Fruit fly (Drosophila melanogaster): Measurements from ENCODE around the gene CG15260.

The CG15260 gene

DNA sequence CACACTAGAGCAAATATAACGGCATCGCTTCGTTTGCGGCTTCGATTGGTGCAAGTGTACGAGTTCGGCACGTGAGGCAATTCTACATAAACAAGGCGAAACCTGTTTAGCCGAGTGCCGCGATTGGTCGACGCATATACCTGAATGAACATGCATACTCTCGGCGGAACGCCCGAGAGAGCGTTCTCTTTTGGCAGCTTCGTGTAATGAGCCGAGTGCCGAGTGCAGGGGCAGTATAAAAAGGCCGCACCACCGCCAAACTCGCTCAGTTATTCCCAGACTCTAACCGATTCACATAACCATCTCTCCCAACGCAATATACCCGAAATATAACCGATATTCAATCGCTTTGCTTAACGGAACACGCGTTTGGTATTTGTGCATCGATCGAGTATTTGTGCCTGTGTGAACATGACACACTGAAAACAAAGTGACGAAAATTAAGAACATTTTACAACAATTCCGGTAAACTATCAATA is 41.6 kb upstream of the CG15260 start, which contains the start of gene esg (continued):
- peak; percentile 49; the same call in 1 of the 2 replicates for TF ChIP-seq ato (GFP tag; IDR thresholded peaks at IDR 0.05; ENCODE audit: partially characterized antibody)
- no peak for TF ChIP-seq lmd (GFP tag; IDR thresholded peaks at IDR 0.05)
- peak; percentile 37 for TF ChIP-seq zf30C (GFP tag; optimal IDR thresholded peaks at IDR 0.05)
- TF ChIP-seq gcm2 (GFP tag; optimal IDR thresholded peaks at IDR 0.05): no peak
- TF ChIP-seq Eip74EF (GFP tag; optimal IDR thresholded peaks at IDR 0.05): no peak
- no peak for TF ChIP-seq CG1792 (GFP tag; optimal IDR thresholded peaks at IDR 0.05)
- TF ChIP-seq vfl (GFP tag; optimal IDR thresholded peaks at IDR 0.05): no peak
- no peak for TF ChIP-seq CG18619 (GFP tag; optimal IDR thresholded peaks at IDR 0.05)
- peak; percentile 17 for TF ChIP-seq mirr (GFP tag; optimal IDR thresholded peaks at IDR 0.05)
- no peak for TF ChIP-seq Bteb2 (GFP tag; optimal IDR thresholded peaks at IDR 0.05)
- TF ChIP-seq BtbVII (GFP tag; optimal IDR thresholded peaks at IDR 0.05): no peak
- peak; percentile 6 for TF ChIP-seq NC2β (GFP tag; optimal IDR thresholded peaks at IDR 0.05)
- TF ChIP-seq CG12104 (GFP tag; optimal IDR thresholded peaks at IDR 0.05): no peak
- no peak for TF ChIP-seq Hr39 (optimal IDR thresholded peaks at IDR 0.05)
- no peak for TF ChIP-seq ro (GFP tag; IDR thresholded peaks at IDR 0.05)
- peak; percentile 12 for TF ChIP-seq CG33557 (GFP tag; optimal IDR thresholded peaks at IDR 0.05)
- no peak for TF ChIP-seq CG1233 (GFP tag; optimal IDR thresholded peaks at IDR 0.05)
- peak; percentile 61 for TF ChIP-seq D (optimal IDR thresholded peaks at IDR 0.05)
- no peak for TF ChIP-seq D (GFP tag; optimal IDR thresholded peaks at IDR 0.05)
- peak; percentile 25; the same call in 1 of the 3 replicates for TF ChIP-seq CG14860 (GFP tag; IDR thresholded peaks at IDR 0.05; ENCODE audit: partially characterized antibody)
- TF ChIP-seq sima (GFP tag; optimal IDR thresholded peaks at IDR 0.05): no peak
- peak; percentile 88 for TF ChIP-seq kni (GFP tag; optimal IDR thresholded peaks at IDR 0.05)

DNA sequence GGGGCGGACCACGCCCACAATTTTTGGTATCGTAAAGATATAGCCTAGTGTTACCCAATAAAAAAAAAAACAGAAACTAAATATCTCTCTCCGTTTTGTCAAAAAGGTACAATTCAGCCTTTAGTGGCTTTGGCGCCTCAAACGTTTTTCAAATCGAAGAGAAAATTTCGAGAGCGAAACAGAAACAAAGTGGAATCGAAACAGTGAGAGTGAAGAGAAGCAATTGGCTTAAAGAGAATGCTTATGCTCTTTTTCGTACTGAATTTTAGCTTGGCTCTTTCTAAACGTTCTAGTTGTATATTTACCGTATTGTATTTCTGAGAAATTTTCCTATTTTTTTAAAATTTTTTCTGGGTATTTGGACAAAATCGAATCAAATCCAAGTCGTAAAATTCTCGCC is 40.5 kb upstream of the CG15260 start:
- no peak for TF ChIP-seq CG6175 (GFP tag; IDR thresholded peaks at IDR 0.05)
- TF ChIP-seq D19B (GFP tag; optimal IDR thresholded peaks at IDR 0.05): no peak
- TF ChIP-seq Abd-B (GFP tag; optimal IDR thresholded peaks at IDR 0.05): no peak
- no peak for TF ChIP-seq Oaz (GFP tag; IDR thresholded peaks at IDR 0.05)
- no peak for TF ChIP-seq Bgb (GFP tag; IDR thresholded peaks at IDR 0.05; ENCODE audit: partially characterized antibody)
- no peak for TF ChIP-seq Aef1 (GFP tag; IDR thresholded peaks at IDR 0.05)
- no peak for TF ChIP-seq CG1233 (GFP tag; optimal IDR thresholded peaks at IDR 0.05)
- TF ChIP-seq ara (GFP tag; IDR thresholded peaks at IDR 0.05): no peak
- TF ChIP-seq Rfx (GFP tag; IDR thresholded peaks at IDR 0.05): no peak
- no peak for TF ChIP-seq Sry-β (GFP tag; optimal IDR thresholded peaks at IDR 0.05)
- peak; percentile 84 for TF ChIP-seq pfk (GFP tag; optimal IDR thresholded peaks at IDR 0.05)
- TF ChIP-seq h (optimal IDR thresholded peaks at IDR 0.05): no peak
- TF ChIP-seq Opbp (GFP tag; IDR thresholded peaks at IDR 0.05; ENCODE audit: partially characterized antibody): no peak
- no peak for TF ChIP-seq esg (GFP tag; conservative IDR thresholded peaks at IDR 0.05)
- TF ChIP-seq otp (GFP tag; IDR thresholded peaks at IDR 0.05): no peak
- no peak for TF ChIP-seq CG18262 (tag; optimal IDR thresholded peaks at IDR 0.05)
- TF ChIP-seq CG4730 (GFP tag; IDR thresholded peaks at IDR 0.05): no peak
- no peak for TF ChIP-seq CG17359 (tag; optimal IDR thresholded peaks at IDR 0.05)
- no peak for TF ChIP-seq CG4854 (GFP tag; optimal IDR thresholded peaks at IDR 0.05)
- no peak for TF ChIP-seq CG2889 (GFP tag; IDR thresholded peaks at IDR 0.05)
- TF ChIP-seq bowl (GFP tag; IDR thresholded peaks at IDR 0.05): no peak
- peak; percentile 26; the same call in 1 of the 3 replicates for TF ChIP-seq CG34224 (GFP tag; IDR thresholded peaks at IDR 0.05; ENCODE audit: partially characterized antibody)
- no peak for TF ChIP-seq Atf6 (GFP tag; IDR thresholded peaks at IDR 0.05)
- no peak for TF ChIP-seq C15 (GFP tag; IDR thresholded peaks at IDR 0.05)
- no peak for TF ChIP-seq CG14965 (GFP tag; optimal IDR thresholded peaks at IDR 0.05; ENCODE audit: borderline replicate concordance)
- TF ChIP-seq Dll (GFP tag; IDR thresholded peaks at IDR 0.05; ENCODE audit: partially characterized antibody): 0 out of 4 replicates have a peak, but pooled peaks have one; percentile 13
- peak; percentile 87 to 94 for TF ChIP-seq Trl (optimal IDR thresholded peaks at IDR 0.05)
- TF ChIP-seq Trl (GFP tag; optimal IDR thresholded peaks at IDR 0.05): no peak
- peak; percentile 55 for TF ChIP-seq Nf-YB (GFP tag; optimal IDR thresholded peaks at IDR 0.05)
- no peak for TF ChIP-seq CG12219 (GFP tag; optimal IDR thresholded peaks at IDR 0.05)
- TF ChIP-seq dan (GFP tag; IDR thresholded peaks at IDR 0.05): no peak

Data from whole organism, embryonic.